Worm (Caenorhabditis elegans) whole organism, L1 larva: ENCODE results near the gene F09E5.8.
A peak's percentile ranks its signal among the peaks of the same experiment; 100 is the strongest.

ENCODE experiments used
- C04F5.9 ChIP-seq: sonication (generic microtip); optimal IDR thresholded peaks from 2 replicates; lab custom pipeline; 2016; ENCODE audit warnings: missing genetic modification characterization, missing compliant biosample characterization
- C16A3.4 ChIP-seq: fragments of 150-350 bp; optimal IDR thresholded peaks from 2 replicates; lab custom pipeline; 2014; ENCODE audit warnings: missing biosample characterization, missing genetic modification characterization
- F16B12.6 ChIP-seq: fragments of 150-350 bp; optimal IDR thresholded peaks from 2 replicates; lab custom pipeline; 2014; ENCODE audit warnings: missing biosample characterization, missing genetic modification characterization
- aha-1 ChIP-seq: fragments of 150-350 bp; optimal IDR thresholded peaks from 2 replicates; lab custom pipeline; 2014; ENCODE audit warnings: missing biosample characterization, missing genetic modification characterization
- aly-2 ChIP-seq: fragments of 150-350 bp; optimal IDR thresholded peaks from 2 replicates; lab custom pipeline; 2014; ENCODE audit warnings: missing biosample characterization, missing genetic modification characterization
- blmp-1 ChIP-seq: fragments of 150-350 bp; optimal IDR thresholded peaks from 2 replicates; lab custom pipeline; 2014; ENCODE audit warnings: missing biosample characterization, missing genetic modification characterization
- ceh-63 ChIP-seq: fragments of 200-800 bp; sonication (Bioruptor generic); optimal IDR thresholded peaks from 2 replicates; lab custom pipeline; 2018; ENCODE audit warnings: mild to moderate bottlenecking, missing genetic modification characterization, missing compliant biosample characterization
- ceh-8 ChIP-seq: fragments of 200-800 bp; sonication (Bioruptor generic); optimal IDR thresholded peaks from 2 replicates; lab custom pipeline; 2018; ENCODE audit warnings: mild to moderate bottlenecking, missing genetic modification characterization, moderate library complexity, missing compliant biosample characterization
- ceh-82 ChIP-seq, 3 experiments: fragments of 150-350 bp in 1 of 3; sonication (generic microtip) in 2 of 3; optimal IDR thresholded peaks; 2 replicates each; lab custom pipeline; 2014 to 2017; ENCODE audit warnings: missing biosample characterization in 3 of 3, missing genetic modification characterization in 3 of 3
- ceh-88 ChIP-seq: fragments of 200-800 bp; sonication (Bioruptor generic); IDR thresholded peaks from 2 replicates; pipeline ENCODE4 v1.3.6; 2022; ENCODE audit warnings: missing genetic modification characterization, missing compliant biosample characterization
- ces-1 ChIP-seq: fragments of 150-350 bp; optimal IDR thresholded peaks from 2 replicates; lab custom pipeline; 2014; ENCODE audit warnings: missing biosample characterization, missing genetic modification reagents, missing genetic modification characterization
- efl-1 ChIP-seq, 4 experiments: fragments of 150-350 bp; optimal IDR thresholded peaks in 3 of 4; peaks in 1 of 4; 1 replicate in 1 of 4; 2 replicates in 3 of 4; lab custom pipeline; 2014; ENCODE audit warnings: missing biosample characterization in 2 of 4, missing genetic modification characterization in 2 of 4, missing genetic modification reagents in 2 of 4
- egl-13 ChIP-seq: sonication (generic microtip); optimal IDR thresholded peaks from 2 replicates; lab custom pipeline; 2016; ENCODE audit warnings: missing genotype, missing genetic modification reagents, missing genetic modification characterization, missing compliant biosample characterization
- egl-27 ChIP-seq, 2 experiments: fragments of 150-350 bp in 1 of 2; sonication (generic microtip); optimal IDR thresholded peaks; 3 replicates each; lab custom pipeline; 2017 to 2018; ENCODE audit warnings: missing biosample characterization in 2 of 2, missing genetic modification characterization in 2 of 2, missing genetic modification reagents in 2 of 2
- fkh-8 ChIP-seq: sonication (generic microtip); optimal IDR thresholded peaks from 2 replicates; lab custom pipeline; 2016; ENCODE audit warnings: mild to moderate bottlenecking, missing genetic modification characterization, missing compliant biosample characterization
- fos-1 ChIP-seq: fragments of 150-350 bp; optimal IDR thresholded peaks from 2 replicates; lab custom pipeline; 2014; ENCODE audit warnings: missing biosample characterization, missing genetic modification characterization
- grh-1 ChIP-seq: fragments of 200-800 bp; sonication (Bioruptor generic); IDR thresholded peaks from 2 replicates; pipeline ENCODE4 v1.3.6; 2022; ENCODE audit warnings: missing genetic modification reagents, missing genetic modification characterization, missing compliant biosample characterization
- isw-1 ChIP-seq: fragments of 200-800 bp; sonication (Bioruptor generic); IDR thresholded peaks from 2 replicates; pipeline ENCODE4 v1.3.6; 2022; ENCODE audit warnings: missing genetic modification characterization, missing compliant biosample characterization
- lin-14 ChIP-seq: fragments of 200-800 bp; sonication (Bioruptor generic); optimal IDR thresholded peaks from 2 replicates; lab custom pipeline; 2018; ENCODE audit warnings: mild to moderate bottlenecking, missing genetic modification characterization, moderate library complexity, missing compliant biosample characterization
- lin-15B ChIP-seq: fragments of 150-350 bp; sonication (generic microtip); optimal IDR thresholded peaks from 3 replicates; lab custom pipeline; 2014; ENCODE audit warnings: missing biosample characterization, missing genetic modification characterization
- lin-35 ChIP-seq, 2 experiments: fragments of 150-350 bp; optimal IDR thresholded peaks; 2 replicates each; lab custom pipeline; 2014; ENCODE audit warnings: missing biosample characterization in 2 of 2, missing genetic modification characterization in 2 of 2, missing genetic modification reagents in 2 of 2
- lin-39 ChIP-seq: fragments of 150-350 bp; optimal IDR thresholded peaks from 2 replicates; lab custom pipeline; 2014; ENCODE audit warnings: missing biosample characterization, missing genetic modification reagents, missing genetic modification characterization
- lsy-2 ChIP-seq, 2 experiments: fragments of 150-350 bp; optimal IDR thresholded peaks; 2 replicates each; lab custom pipeline; 2014; ENCODE audit warnings: missing biosample characterization in 2 of 2, missing genetic modification characterization in 2 of 2
- mab-9 ChIP-seq: fragments of 200-800 bp; sonication (Bioruptor generic); IDR thresholded peaks from 2 replicates; pipeline ENCODE4 v1.3.6; 2022; ENCODE audit warnings: missing genetic modification reagents, missing genetic modification characterization, missing compliant biosample characterization
- mdl-1 ChIP-seq, 2 experiments: fragments of 150-350 bp; optimal IDR thresholded peaks; 2 replicates each; lab custom pipeline; 2014 to 2017; ENCODE audit warnings: missing biosample characterization in 2 of 2, missing genetic modification characterization in 2 of 2, inconsistent platforms in 1 of 2
- mef-2 ChIP-seq: fragments of 150-350 bp; optimal IDR thresholded peaks from 2 replicates; lab custom pipeline; 2014; ENCODE audit warnings: missing biosample characterization, missing genetic modification characterization
- nhr-19 ChIP-seq: fragments of 200-800 bp; sonication (Bioruptor generic); conservative IDR thresholded peaks from 2 replicates; pipeline ENCODE4 v1.3.6; 2022; ENCODE audit warnings: missing genetic modification characterization, missing compliant biosample characterization
- nhr-237 ChIP-seq: fragments of 150-350 bp; optimal IDR thresholded peaks from 2 replicates; lab custom pipeline; 2014; ENCODE audit warnings: missing biosample characterization, missing genetic modification characterization
- nhr-47 ChIP-seq: sonication (generic microtip); optimal IDR thresholded peaks from 2 replicates; lab custom pipeline; 2016; ENCODE audit warnings: mild to moderate bottlenecking, missing genetic modification characterization, moderate library complexity, missing compliant biosample characterization
- nhr-71 ChIP-seq: sonication (generic microtip); optimal IDR thresholded peaks from 2 replicates; lab custom pipeline; 2016; ENCODE audit warnings: mild to moderate bottlenecking, missing genetic modification characterization, moderate library complexity, missing compliant biosample characterization
- nhr-77 ChIP-seq: fragments of 150-350 bp; optimal IDR thresholded peaks from 2 replicates; lab custom pipeline; 2014; ENCODE audit warnings: missing biosample characterization, missing genetic modification characterization
- nhr-84 ChIP-seq: sonication (generic microtip); optimal IDR thresholded peaks from 2 replicates; lab custom pipeline; 2017; ENCODE audit warnings: missing biosample characterization, missing genetic modification characterization
- nhr-90 ChIP-seq: sonication (generic microtip); optimal IDR thresholded peaks from 2 replicates; lab custom pipeline; 2016; ENCODE audit warnings: mild to moderate bottlenecking, missing genetic modification characterization, missing compliant biosample characterization; ENCODE audit not compliant: poor library complexity
- pag-3 ChIP-seq: sonication (generic microtip); optimal IDR thresholded peaks from 2 replicates; lab custom pipeline; 2017; ENCODE audit warnings: missing genetic modification characterization, mild to moderate bottlenecking, missing compliant biosample characterization, antibody characterized with exemption, borderline replicate concordance; ENCODE audit not compliant: insufficient read depth
- pax-3 ChIP-seq: fragments of 200-800 bp; sonication (Bioruptor generic); optimal IDR thresholded peaks from 2 replicates; lab custom pipeline; 2018; ENCODE audit warnings: mild to moderate bottlenecking, missing genetic modification characterization, moderate library complexity, missing compliant biosample characterization
- snpc-4 ChIP-seq: fragments of 150-350 bp; optimal IDR thresholded peaks from 2 replicates; lab custom pipeline; 2014; ENCODE audit warnings: missing biosample characterization, missing genetic modification characterization
- snu-23 ChIP-seq: sonication (generic microtip); optimal IDR thresholded peaks from 2 replicates; lab custom pipeline; 2016; ENCODE audit warnings: missing genetic modification characterization, missing compliant biosample characterization
- sptf-1 ChIP-seq: fragments of 150-350 bp; optimal IDR thresholded peaks from 2 replicates; lab custom pipeline; 2014; ENCODE audit warnings: missing biosample characterization, missing genetic modification characterization
- sup-37 ChIP-seq: fragments of 200-800 bp; sonication (Bioruptor generic); optimal IDR thresholded peaks from 2 replicates; lab custom pipeline; 2018; ENCODE audit warnings: mild to moderate bottlenecking, missing genetic modification characterization, missing compliant biosample characterization
- swsn-7 ChIP-seq: sonication (generic microtip); optimal IDR thresholded peaks from 2 replicates; lab custom pipeline; 2016; ENCODE audit warnings: missing genetic modification characterization, missing compliant biosample characterization
- tbx-2 ChIP-seq: sonication (generic microtip); optimal IDR thresholded peaks from 2 replicates; lab custom pipeline; 2016; ENCODE audit warnings: missing genetic modification characterization, missing compliant biosample characterization
- unc-130 ChIP-seq: fragments of 150-350 bp; optimal IDR thresholded peaks from 2 replicates; lab custom pipeline; 2017; ENCODE audit warnings: missing biosample characterization, missing genetic modification characterization, inconsistent platforms
- unc-30 ChIP-seq: sonication (generic microtip); optimal IDR thresholded peaks from 2 replicates; lab custom pipeline; 2017; ENCODE audit warnings: missing biosample characterization, missing genetic modification characterization
- unc-86 ChIP-seq: sonication (generic microtip); optimal IDR thresholded peaks from 2 replicates; lab custom pipeline; 2016; ENCODE audit warnings: missing genetic modification characterization, missing compliant biosample characterization
- vab-15 ChIP-seq: sonication (generic microtip); optimal IDR thresholded peaks from 2 replicates; lab custom pipeline; 2017; ENCODE audit warnings: missing genotype, mild to moderate bottlenecking, missing genetic modification characterization, missing compliant biosample characterization
- xbp-1 ChIP-seq: sonication (generic microtip); optimal IDR thresholded peaks from 2 replicates; lab custom pipeline; 2016; ENCODE audit warnings: missing genetic modification characterization, missing compliant biosample characterization
- zip-4 ChIP-seq: fragments of 200-800 bp; sonication (Bioruptor generic); optimal IDR thresholded peaks from 2 replicates; lab custom pipeline; 2018; ENCODE audit warnings: mild to moderate bottlenecking, missing genetic modification characterization, moderate library complexity, missing compliant biosample characterization
- ztf-11 ChIP-seq, 2 experiments: sonication (generic microtip); optimal IDR thresholded peaks; 2 replicates each; lab custom pipeline; 2016 to 2017; ENCODE audit warnings: missing genetic modification characterization in 2 of 2, missing biosample characterization in 1 of 2, missing compliant biosample characterization in 1 of 2
- ztf-4 ChIP-seq: fragments of 150-350 bp; optimal IDR thresholded peaks from 2 replicates; lab custom pipeline; 2014; ENCODE audit warnings: missing biosample characterization, missing genetic modification characterization

Gene F09E5.8

DNA sequence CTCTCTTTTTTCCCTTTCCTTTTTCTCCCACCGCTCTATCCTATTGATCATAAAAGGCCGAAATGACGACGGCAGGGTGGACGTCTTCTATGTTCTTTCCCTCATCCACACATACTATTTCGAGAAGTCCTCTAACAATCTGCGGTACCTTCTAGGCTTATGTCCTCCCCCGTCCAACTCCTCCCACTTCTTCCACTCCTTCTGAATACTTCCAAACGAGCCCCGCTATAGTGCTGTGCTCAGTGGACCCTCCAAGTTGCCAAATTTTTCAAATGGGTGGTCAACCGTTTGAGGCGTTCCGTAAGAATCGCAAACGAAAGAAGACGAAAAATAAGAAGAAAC is 14.5 kb upstream of the F09E5.8 start (continued):
- no peak for TF ChIP-seq ceh-8 (GFP tag; lab: Kevin White, UChicago)
- no peak for TF ChIP-seq ces-1 (GFP tag; lab: Kevin White, UChicago)
- peak; percentile 32 to 38 for TF ChIP-seq efl-1 (optimal IDR thresholded peaks at IDR 0.05; lab: Kevin White, UChicago)
- peak in 1 of 2 experiments; percentile 82 for TF ChIP-seq efl-1 (GFP tag; optimal IDR thresholded peaks at IDR 0.05 in 1 of 2; lab: Kevin White, UChicago)
- TF ChIP-seq ztf-4 (tag; lab: Kevin White, UChicago): no peak
- no peak for TF ChIP-seq nhr-47 (tag; lab: Kevin White, UChicago)
- peak; percentile 37 for TF ChIP-seq tbx-2
- TF ChIP-seq sptf-1 (tag; lab: Kevin White, UChicago): no peak
- TF ChIP-seq mdl-1 (tag; optimal IDR thresholded peaks at IDR 0.05; lab: Kevin White, UChicago): no peak
- TF ChIP-seq egl-13 (tag; lab: Kevin White, UChicago): peak; percentile 31
- no peak for TF ChIP-seq nhr-90 (tag; lab: Kevin White, UChicago)
- TF ChIP-seq aha-1 (tag; lab: Kevin White, UChicago): no peak

DNA sequence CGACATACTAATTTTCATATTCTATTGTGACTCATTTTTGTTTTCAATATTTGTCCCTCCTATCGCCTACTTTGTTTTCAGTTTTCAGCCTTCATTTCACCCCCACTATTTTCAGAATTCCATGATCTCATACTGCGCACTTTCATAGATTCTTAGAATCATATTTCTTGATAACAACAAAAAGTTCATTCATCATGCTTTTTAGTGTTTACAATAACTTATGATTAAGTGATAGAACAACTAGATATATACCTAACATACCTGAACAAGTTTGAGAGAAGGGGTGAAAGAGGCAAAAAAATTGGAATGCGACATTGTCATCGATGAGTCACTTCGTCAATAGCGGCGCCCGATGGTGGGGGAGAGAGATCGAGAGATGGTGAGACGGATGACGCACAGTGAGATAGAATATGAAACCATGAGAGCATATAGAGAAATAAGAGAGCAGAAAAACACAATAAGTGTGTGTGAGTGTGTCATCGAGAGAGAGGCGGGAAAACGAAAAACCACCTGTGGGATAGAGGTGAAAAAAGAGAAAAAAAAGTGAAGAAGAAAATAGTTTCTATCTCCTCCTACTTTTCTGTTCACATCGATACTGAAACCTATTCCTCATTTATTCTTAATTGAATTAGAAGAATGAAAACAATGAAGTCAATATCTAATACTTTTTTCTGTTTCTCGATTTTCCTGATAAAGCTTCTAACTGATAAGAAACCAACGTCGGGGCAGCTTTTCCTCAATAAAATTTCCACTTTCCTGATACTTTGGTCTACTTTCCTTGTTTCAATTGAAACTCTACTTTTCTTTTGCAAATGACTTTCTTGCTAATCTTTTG is 13.6 kb upstream of the F09E5.8 start:
- no peak for TF ChIP-seq mef-2 (tag; lab: Kevin White, UChicago)
- peak; percentile 87 for TF ChIP-seq nhr-71 (tag; lab: Kevin White, UChicago)
- TF ChIP-seq zip-4 (GFP tag; lab: Kevin White, UChicago): no peak
- peak; percentile 85 for TF ChIP-seq snu-23 (GFP tag; lab: Kevin White, UChicago)
- TF ChIP-seq ceh-88 (GFP tag; lab: Robert Waterston, UW): no peak
- TF ChIP-seq snpc-4 (tag; lab: Kevin White, UChicago): no peak
- peak; percentile 46 for TF ChIP-seq pax-3 (tag; lab: Kevin White, UChicago)
- TF ChIP-seq pag-3: no peak
- TF ChIP-seq lin-15B (tag; lab: Kevin White, UChicago): no peak
- peak; percentile 79 for TF ChIP-seq swsn-7 (tag; lab: Kevin White, UChicago)
- peak; percentile 57 for TF ChIP-seq nhr-19 (GFP tag; lab: Robert Waterston, UW)
- no peak for TF ChIP-seq unc-30
- TF ChIP-seq xbp-1: peak; percentile 56
- no peak for TF ChIP-seq egl-27 (tag; optimal IDR thresholded peaks at IDR 0.05; lab: Kevin White, UChicago)
- TF ChIP-seq ceh-63: no peak
- peak; percentile 52 for TF ChIP-seq unc-130 (tag; lab: Kevin White, UChicago)
- peak; percentile 69 for TF ChIP-seq nhr-77 (tag; lab: Kevin White, UChicago)
- peak; percentile 99 for TF ChIP-seq fos-1
- peak; percentile 71 to 77 for TF ChIP-seq lin-35 (GFP tag; optimal IDR thresholded peaks at IDR 0.05; lab: Kevin White, UChicago)
- peak; percentile 27 for TF ChIP-seq C16A3.4 (tag; lab: Kevin White, UChicago)
- TF ChIP-seq F16B12.6 (tag; lab: Kevin White, UChicago): no peak
- TF ChIP-seq mdl-1 (tag; optimal IDR thresholded peaks at IDR 0.05; lab: Kevin White, UChicago): peak in 1 of 2 experiments; percentile 65
- TF ChIP-seq nhr-237 (tag; lab: Kevin White, UChicago): peak; percentile 10
- TF ChIP-seq mab-9 (GFP tag; lab: Robert Waterston, UW): no peak
- TF ChIP-seq C04F5.9: no peak
- no peak for TF ChIP-seq ztf-11 (tag; optimal IDR thresholded peaks at IDR 0.05; lab: Kevin White, UChicago)
- peak; percentile 92 for TF ChIP-seq lin-14 (GFP tag; lab: Kevin White, UChicago)
- peak; percentile 59 for TF ChIP-seq unc-86 (tag; lab: Kevin White, UChicago)
- peak; percentile 87 for TF ChIP-seq blmp-1 (tag; lab: Kevin White, UChicago)
- TF ChIP-seq ceh-82 (tag; optimal IDR thresholded peaks at IDR 0.05; lab: Kevin White, UChicago): peak; percentile 54 to 68 (median 55)
- peak; percentile 18 for TF ChIP-seq ceh-8 (GFP tag; lab: Kevin White, UChicago)
- no peak for TF ChIP-seq aly-2 (tag; lab: Kevin White, UChicago)
- no peak for TF ChIP-seq nhr-84
- peak; percentile 20 for TF ChIP-seq lin-39 (tag; lab: Kevin White, UChicago)
- peak; percentile 55 to 79 for TF ChIP-seq lsy-2 (tag; optimal IDR thresholded peaks at IDR 0.05; lab: Kevin White, UChicago)
- TF ChIP-seq isw-1 (GFP tag; lab: Robert Waterston, UW): 0 out of 2 replicates have a peak, but pooled peaks have one; percentile 14
- no peak for TF ChIP-seq sup-37 (GFP tag; lab: Kevin White, UChicago)
- TF ChIP-seq grh-1: no peak
- no peak for TF ChIP-seq aha-1 (tag; lab: Kevin White, UChicago)
- TF ChIP-seq fkh-8 (tag; lab: Kevin White, UChicago): peak; percentile 81
- no peak for TF ChIP-seq vab-15 (tag; lab: Kevin White, UChicago)
